Worm (Caenorhabditis elegans) whole organism, early embryonic: ENCODE measurements around the gene R10E11.9.

Experiments used
- B0310.2 ChIP-seq: sonication (generic microtip); optimal IDR thresholded peaks from 2 replicates; lab custom pipeline; 2016; ENCODE audit warnings: mild to moderate bottlenecking, missing genetic modification characterization, missing compliant biosample characterization
- F13C5.2 ChIP-seq: sonication (generic microtip); optimal IDR thresholded peaks from 2 replicates; lab custom pipeline; 2017; ENCODE audit warnings: mild to moderate bottlenecking, missing genetic modification characterization, inconsistent platforms, missing compliant biosample characterization
- aly-1 ChIP-seq: sonication (generic microtip); optimal IDR thresholded peaks from 2 replicates; lab custom pipeline; 2016; ENCODE audit warnings: missing genetic modification characterization, missing compliant biosample characterization
- ama-1 ChIP-seq: fragments of 150-350 bp; optimal IDR thresholded peaks from 2 replicates; lab custom pipeline; 2014
- ceh-13 ChIP-seq: fragments of 200-800 bp; sonication (Bioruptor generic); optimal IDR thresholded peaks from 2 replicates; lab custom pipeline; 2018; ENCODE audit warnings: mild to moderate bottlenecking, missing genetic modification characterization, missing compliant biosample characterization
- ceh-36 ChIP-seq: sonication (generic microtip); optimal IDR thresholded peaks from 2 replicates; lab custom pipeline; 2016; ENCODE audit warnings: missing genetic modification characterization, inconsistent platforms, missing compliant biosample characterization
- ets-7 ChIP-seq: sonication (generic microtip); optimal IDR thresholded peaks from 2 replicates; lab custom pipeline; 2016; ENCODE audit warnings: missing genotype, missing genetic modification characterization, missing compliant biosample characterization
- flt-1 ChIP-seq: fragments of 200-800 bp; sonication (Bioruptor generic); IDR thresholded peaks from 2 replicates; pipeline ENCODE4 v1.3.6; 2022; ENCODE audit warnings: missing genetic modification characterization, missing compliant biosample characterization
- hmbx-1 ChIP-seq: sonication (generic microtip); optimal IDR thresholded peaks from 2 replicates; lab custom pipeline; 2016; ENCODE audit warnings: mild to moderate bottlenecking, missing genetic modification characterization, missing compliant biosample characterization
- hmg-4 ChIP-seq: fragments of 200-800 bp; sonication (Bioruptor generic); optimal IDR thresholded peaks from 2 replicates; lab custom pipeline; 2018; ENCODE audit warnings: mild to moderate bottlenecking, missing genetic modification characterization, missing compliant biosample characterization
- hnd-1 ChIP-seq: sonication (generic microtip); optimal IDR thresholded peaks from 2 replicates; lab custom pipeline; 2016; ENCODE audit warnings: missing genetic modification characterization, missing compliant biosample characterization
- pes-1 ChIP-seq: fragments of 200-800 bp; sonication (Bioruptor generic); IDR thresholded peaks from 2 replicates; pipeline ENCODE4 v1.3.6; 2022; ENCODE audit warnings: missing genetic modification reagents, missing genetic modification characterization, missing compliant biosample characterization
- scrt-1 ChIP-seq: fragments of 200-800 bp; sonication (Bioruptor generic); IDR thresholded peaks from 2 replicates; pipeline ENCODE4 v1.3.6; 2022; ENCODE audit warnings: missing genetic modification characterization, missing compliant biosample characterization
- sea-1 ChIP-seq: fragments of 200-800 bp; sonication (Bioruptor generic); conservative IDR thresholded peaks from 2 replicates; pipeline ENCODE4 v1.3.6; 2022; ENCODE audit warnings: missing genetic modification characterization, missing compliant biosample characterization
- tbx-11 ChIP-seq: fragments of 200-800 bp; sonication (Bioruptor generic); IDR thresholded peaks from 2 replicates; pipeline ENCODE4 v1.3.6; 2022; ENCODE audit warnings: missing genetic modification characterization, missing compliant biosample characterization
- tbx-37 ChIP-seq: fragments of 200-800 bp; sonication (Bioruptor generic); conservative IDR thresholded peaks from 2 replicates; pipeline ENCODE4 v1.3.6; 2022; ENCODE audit warnings: missing genetic modification reagents, missing genetic modification characterization, missing compliant biosample characterization
- tra-4 ChIP-seq: sonication (generic microtip); optimal IDR thresholded peaks from 2 replicates; lab custom pipeline; 2017; ENCODE audit warnings: missing genetic modification characterization, missing compliant biosample characterization

Gene R10E11.9

DNA sequence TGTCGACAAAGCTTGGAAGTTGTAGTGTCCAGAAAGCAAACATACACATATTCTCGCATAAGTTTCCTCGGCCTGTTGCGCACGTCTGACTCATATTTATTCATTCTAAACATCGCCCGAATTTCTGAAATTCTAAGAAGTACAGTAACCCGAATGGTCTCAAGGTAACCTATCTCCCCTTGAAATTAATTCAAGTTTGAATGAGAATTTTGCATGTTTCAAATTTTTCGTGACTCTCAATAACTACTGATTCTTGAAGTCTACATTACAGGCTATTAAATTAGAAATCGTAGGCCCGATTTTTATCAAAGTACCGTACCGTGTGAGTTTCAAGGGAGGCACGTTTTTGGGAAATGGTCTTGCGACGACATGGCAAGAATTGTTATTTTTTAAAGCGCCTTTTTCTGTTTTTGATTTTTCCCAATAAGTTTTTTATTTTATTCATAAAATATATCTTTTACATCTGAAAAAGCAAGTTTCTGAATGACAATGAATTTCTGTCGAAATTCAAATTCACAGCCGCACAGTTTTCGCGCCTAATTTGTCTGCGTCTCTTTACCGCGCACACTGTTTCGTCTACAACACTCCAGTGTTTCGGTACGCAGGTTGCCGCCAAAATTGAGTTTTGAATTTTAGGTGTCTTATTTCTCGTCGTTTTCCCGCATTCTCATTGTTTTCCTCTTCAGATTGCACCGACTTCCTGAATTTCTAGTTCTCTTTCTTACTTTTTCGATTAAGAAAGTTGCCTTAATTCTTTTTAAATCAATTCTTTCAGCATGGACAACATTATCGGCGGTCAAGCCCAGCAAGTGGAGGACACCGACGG, at the start of gene R10E11.9, which contains the start of gene mcm-6:
Gene R10E11.9, minus strand, starts transcription at position 51 of the 826 bp plus-strand sequence.
Gene mcm-6, plus strand, starts transcription at position 776 of the 826 bp plus-strand sequence.
- TF ChIP-seq ets-7 (no peak), ama-1 (lab: Kevin White, UChicago) (no peak), tbx-11 (GFP tag; lab: Robert Waterston, UW) (no peak)

DNA sequence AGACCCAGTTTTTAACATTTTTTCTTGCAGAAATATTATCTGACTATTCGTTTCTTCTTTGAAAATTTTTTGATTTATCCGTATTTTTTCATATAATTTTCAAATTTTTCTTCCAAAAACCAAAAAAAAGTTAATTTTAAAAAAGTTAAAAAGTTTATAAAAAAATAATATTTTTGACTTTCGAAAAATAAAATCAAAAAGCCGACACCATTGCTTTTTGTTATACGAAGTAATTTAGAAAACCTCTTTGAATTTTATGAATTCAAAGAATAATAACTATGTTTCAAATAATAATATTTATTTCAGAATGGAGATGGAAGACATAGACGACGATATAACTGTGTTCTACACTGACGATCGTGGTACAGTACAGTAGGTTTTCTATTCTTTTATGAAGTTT, 41.4 kb upstream of the R10E11.9 start, which contains the start of gene K11H3.8:
Gene K11H3.8, plus strand, starts transcription at position 301 of the 400 bp plus-strand sequence.
- no peak for TF ChIP-seq tbx-11 (GFP tag; lab: Robert Waterston, UW)
- TF ChIP-seq aly-1 (tag; lab: Kevin White, UChicago): no peak
- TF ChIP-seq ceh-36 (tag; lab: Kevin White, UChicago): no peak
- TF ChIP-seq tbx-37 (GFP tag; lab: Robert Waterston, UW): no peak

ce11 chrIII:9832569-9832968, 39.1 kb upstream of the R10E11.9 start:
- TF ChIP-seq aly-1 (tag; lab: Kevin White, UChicago): no peak

ce11 chrIII:9830502-9830901, 37.1 kb upstream of the R10E11.9 start, which contains the start of gene ZK632.12:
Gene ZK632.12, plus strand, starts transcription at chrIII:9830802.
- TF ChIP-seq tbx-11 (GFP tag; lab: Robert Waterston, UW) (no peak), tbx-37 (GFP tag; lab: Robert Waterston, UW) (no peak), flt-1 (GFP tag; lab: Robert Waterston, UW) (no peak), pes-1 (no peak), hmg-4 (GFP tag; lab: Kevin White, UChicago) (no peak), F13C5.2 (tag; lab: Kevin White, UChicago) (no peak), ceh-36 (tag; lab: Kevin White, UChicago) (no peak), ceh-13 (GFP tag; lab: Kevin White, UChicago) (no peak), tra-4 (tag; lab: Kevin White, UChicago) (no peak), hmbx-1 (tag; lab: Kevin White, UChicago) (no peak), ama-1 (lab: Kevin White, UChicago) (no peak), sea-1 (no peak), B0310.2 (no peak), ets-7 (no peak), hnd-1 (tag; lab: Kevin White, UChicago) (no peak), scrt-1 (GFP tag; lab: Robert Waterston, UW) (no peak), aly-1 (tag; lab: Kevin White, UChicago) (no peak)

DNA sequence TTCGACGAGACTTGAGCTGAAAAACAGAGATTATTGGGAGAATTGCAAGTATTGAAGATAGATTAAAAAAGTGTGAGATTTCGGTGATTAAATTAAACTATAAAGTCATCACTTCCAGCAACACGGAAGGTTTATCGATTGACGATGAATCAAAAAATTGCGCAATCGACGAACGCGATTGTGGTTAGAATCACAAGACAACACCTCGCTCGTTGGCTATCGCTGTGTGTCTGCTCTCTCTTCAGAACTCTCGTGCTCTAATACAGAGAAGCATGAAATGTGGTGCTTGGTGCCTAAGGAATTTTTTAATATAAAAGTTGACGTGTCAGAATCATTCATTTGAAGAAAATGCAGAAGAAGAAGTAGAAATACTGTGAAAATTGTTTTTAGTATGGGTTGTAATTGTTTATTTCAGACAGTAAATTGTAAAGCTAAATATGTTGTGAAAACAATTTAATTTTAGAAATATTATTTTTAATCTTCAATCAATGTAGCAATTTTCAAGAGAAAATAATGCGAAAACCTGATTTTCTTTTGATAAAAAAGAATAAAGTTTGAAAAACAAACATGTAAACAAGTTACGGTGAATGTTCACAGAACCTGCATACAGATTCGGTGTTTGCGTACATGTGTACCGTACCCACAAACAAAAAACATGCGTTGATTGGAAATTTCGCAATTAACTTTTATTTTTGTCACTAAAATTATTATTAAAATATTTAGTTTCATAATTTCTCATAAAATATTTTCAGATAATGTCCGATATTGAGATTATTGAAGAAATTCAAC, 33.9 kb upstream of the R10E11.9 start, which contains the start of the genes ZK632.10 and ZK632.11:
Gene ZK632.10, minus strand, starts transcription at position 560 of the 789 bp plus-strand sequence.
Gene ZK632.11, plus strand, starts transcription at position 753 of the 789 bp plus-strand sequence.
- TF ChIP-seq B0310.2: no peak
- no peak for TF ChIP-seq ceh-13 (GFP tag; lab: Kevin White, UChicago)
- TF ChIP-seq ceh-36 (tag; lab: Kevin White, UChicago): no peak
- TF ChIP-seq sea-1: no peak
- no peak for TF ChIP-seq flt-1 (GFP tag; lab: Robert Waterston, UW)
- no peak for TF ChIP-seq ama-1 (lab: Kevin White, UChicago)
- no peak for TF ChIP-seq F13C5.2 (tag; lab: Kevin White, UChicago)
- no peak for TF ChIP-seq tra-4 (tag; lab: Kevin White, UChicago)
- no peak for TF ChIP-seq hnd-1 (tag; lab: Kevin White, UChicago)
- no peak for TF ChIP-seq tbx-37 (GFP tag; lab: Robert Waterston, UW)
- no peak for TF ChIP-seq pes-1
- no peak for TF ChIP-seq ets-7
- TF ChIP-seq scrt-1 (GFP tag; lab: Robert Waterston, UW): no peak
- TF ChIP-seq aly-1 (tag; lab: Kevin White, UChicago): no peak

ce11 chrIII:9826005-9826404, 32.6 kb upstream of the R10E11.9 start:
- TF ChIP-seq ceh-36 (tag; lab: Kevin White, UChicago) (no peak), tra-4 (tag; lab: Kevin White, UChicago) (no peak), B0310.2 (no peak), aly-1 (tag; lab: Kevin White, UChicago) (no peak), sea-1 (no peak), ets-7 (no peak), F13C5.2 (tag; lab: Kevin White, UChicago) (no peak), hnd-1 (tag; lab: Kevin White, UChicago) (no peak), scrt-1 (GFP tag; lab: Robert Waterston, UW) (no peak), ama-1 (lab: Kevin White, UChicago) (no peak), hmg-4 (GFP tag; lab: Kevin White, UChicago) (no peak)

- TF ChIP-seq tbx-37 (GFP tag; lab: Robert Waterston, UW) (no peak), B0310.2 (no peak), tra-4 (tag; lab: Kevin White, UChicago) (no peak), scrt-1 (GFP tag; lab: Robert Waterston, UW) (no peak), hmg-4 (GFP tag; lab: Kevin White, UChicago) (no peak), hnd-1 (tag; lab: Kevin White, UChicago) (no peak), sea-1 (no peak), aly-1 (tag; lab: Kevin White, UChicago) (no peak)
Observed at ce11 chrIII:9825073-9825828, 31.8 kb upstream of the R10E11.9 start, which contains the start of gene ZK632.9. Gene ZK632.9, minus strand, starts transcription at chrIII:9825432.
